Fruit fly (Drosophila melanogaster) whole organism, prepupa: ENCODE results near the gene CG16825.

Source experiments
- Blimp-1 ChIP-seq: fragments of 200-800 bp; sonication (Bioruptor generic); optimal IDR thresholded peaks from 3 replicates; lab custom pipeline; 2017; ENCODE audit warnings: missing biosample characterization, missing genetic modification characterization, mild to moderate bottlenecking, moderate library complexity, missing genetic modification reagents
- CG10631 ChIP-seq: fragments of 200-800 bp; sonication (Bioruptor generic); optimal IDR thresholded peaks from 2 replicates; lab custom pipeline; 2016; ENCODE audit warnings: missing biosample characterization, missing genetic modification characterization
- CG10669 ChIP-seq: fragments of 200-800 bp; sonication (Bioruptor generic); optimal IDR thresholded peaks from 3 replicates; lab custom pipeline; 2018; ENCODE audit warnings: missing biosample characterization, mild to moderate bottlenecking, missing genetic modification characterization, moderate library complexity
- CG15336 ChIP-seq: fragments of 200-800 bp; sonication (Bioruptor generic); IDR thresholded peaks from 2 replicates; pipeline ENCODE4 v1.3.6; 2022; ENCODE audit warnings: missing biosample characterization, missing genetic modification characterization
- CG32006 ChIP-seq: fragments of 200-800 bp; sonication (Bioruptor generic); optimal IDR thresholded peaks from 3 replicates; lab custom pipeline; 2017; ENCODE audit warnings: missing biosample characterization, mild to moderate bottlenecking, missing genetic modification characterization
- CG34406 ChIP-seq: fragments of 200-800 bp; sonication (Bioruptor generic); optimal IDR thresholded peaks from 3 replicates; lab custom pipeline; 2016; ENCODE audit warnings: missing biosample characterization, missing genetic modification characterization
- CG4318 ChIP-seq: fragments of 200-800 bp; sonication (Bioruptor generic); optimal IDR thresholded peaks from 3 replicates; lab custom pipeline; 2017; ENCODE audit warnings: missing biosample characterization, mild to moderate bottlenecking, missing genetic modification characterization
- CG6163 ChIP-seq: fragments of 200-800 bp; sonication (Bioruptor generic); IDR thresholded peaks from 3 replicates; pipeline ENCODE4 v1.3.6; 2022; ENCODE audit warnings: missing biosample characterization, missing genetic modification characterization
- CG6792 ChIP-seq: fragments of 200-800 bp; sonication (Bioruptor generic); optimal IDR thresholded peaks from 3 replicates; lab custom pipeline; 2016; ENCODE audit warnings: missing biosample characterization, missing genetic modification characterization
- CG6808 ChIP-seq: fragments of 200-800 bp; sonication (Bioruptor generic); optimal IDR thresholded peaks from 3 replicates; lab custom pipeline; 2017; ENCODE audit warnings: missing biosample characterization, missing genetic modification characterization, mild to moderate bottlenecking, moderate library complexity, missing genetic modification reagents
- CG6854 ChIP-seq: fragments of 200-800 bp; sonication (Bioruptor generic); optimal IDR thresholded peaks from 2 replicates; lab custom pipeline; 2017; ENCODE audit warnings: missing biosample characterization, mild to moderate bottlenecking, missing genetic modification characterization
- CG7368 ChIP-seq: fragments of 200-800 bp; sonication (Bioruptor generic); optimal IDR thresholded peaks from 3 replicates; lab custom pipeline; 2016; ENCODE audit warnings: missing biosample characterization, missing genetic modification characterization
- CG8119 ChIP-seq: fragments of 200-800 bp; sonication (Bioruptor generic); IDR thresholded peaks from 3 replicates; pipeline ENCODE4 v1.3.6; 2022; ENCODE audit warnings: missing biosample characterization, missing genetic modification characterization
- CG8632 ChIP-seq: fragments of 200-800 bp; sonication (Bioruptor generic); optimal IDR thresholded peaks from 3 replicates; lab custom pipeline; 2016; ENCODE audit warnings: missing biosample characterization, missing genetic modification characterization
- CG9139 ChIP-seq: fragments of 200-800 bp; sonication (Bioruptor generic); optimal IDR thresholded peaks from 3 replicates; lab custom pipeline; 2017; ENCODE audit warnings: missing biosample characterization, mild to moderate bottlenecking, missing genetic modification characterization
- Eip75B ChIP-seq: fragments of 200-800 bp; sonication (Bioruptor generic); optimal IDR thresholded peaks from 3 replicates; lab custom pipeline; 2016; ENCODE audit warnings: missing biosample characterization, missing genetic modification characterization
- Eip78C ChIP-seq: fragments of 200-800 bp; sonication (Bioruptor generic); peaks from one replicate; lab custom pipeline; 2016; ENCODE audit warnings: missing biosample characterization, missing genetic modification characterization
- Eip93F ChIP-seq: fragments of 200-800 bp; sonication (Bioruptor generic); optimal IDR thresholded peaks from 2 replicates; lab custom pipeline; 2016; ENCODE audit warnings: missing biosample characterization, mild to moderate bottlenecking, missing genetic modification characterization
- Ets96B ChIP-seq: fragments of 200-800 bp; optimal IDR thresholded peaks from 2 replicates; lab custom pipeline; 2019; ENCODE audit warnings: missing biosample characterization, mild to moderate bottlenecking, missing genetic modification characterization, moderate library complexity
- Gug ChIP-seq: fragments of 200-800 bp; sonication (Bioruptor generic); IDR thresholded peaks from 2 replicates; pipeline ENCODE4 v1.3.6; 2022; ENCODE audit warnings: missing biosample characterization, missing genetic modification characterization
- Hr38 ChIP-seq: sonication (Bioruptor generic); optimal IDR thresholded peaks from 2 replicates; lab custom pipeline; 2016; ENCODE audit warnings: missing biosample characterization, missing genetic modification characterization
- Hr4 ChIP-seq: fragments of 200-800 bp; sonication (Bioruptor generic); optimal IDR thresholded peaks from 3 replicates; lab custom pipeline; 2016; ENCODE audit warnings: missing biosample characterization, missing genetic modification characterization
- Lpt ChIP-seq: fragments of 200-800 bp; sonication (Bioruptor generic); optimal IDR thresholded peaks from 3 replicates; lab custom pipeline; 2016; ENCODE audit warnings: missing biosample characterization, missing genetic modification characterization
- Met ChIP-seq: fragments of 200-800 bp; sonication (Bioruptor generic); optimal IDR thresholded peaks from 3 replicates; lab custom pipeline; 2016; ENCODE audit warnings: missing biosample characterization, missing genetic modification characterization
- OdsH ChIP-seq: fragments of 200-800 bp; sonication (Bioruptor generic); optimal IDR thresholded peaks from 3 replicates; lab custom pipeline; 2016; ENCODE audit warnings: missing biosample characterization, missing genetic modification characterization
- Smox ChIP-seq: fragments of 200-800 bp; sonication (Bioruptor generic); optimal IDR thresholded peaks from 3 replicates; lab custom pipeline; 2016; ENCODE audit warnings: missing biosample characterization, missing genetic modification characterization
- Sox102F ChIP-seq: fragments of 200-800 bp; sonication (Bioruptor generic); optimal IDR thresholded peaks from 2 replicates; lab custom pipeline; 2016; ENCODE audit warnings: missing biosample characterization, mild to moderate bottlenecking, missing genetic modification characterization
- Sox14 ChIP-seq: fragments of 200-800 bp; sonication (Bioruptor generic); optimal IDR thresholded peaks from 3 replicates; lab custom pipeline; 2016; ENCODE audit warnings: missing biosample characterization, missing genetic modification characterization
- Sox15 ChIP-seq: fragments of 200-800 bp; sonication (Bioruptor generic); optimal IDR thresholded peaks from 3 replicates; lab custom pipeline; 2016; ENCODE audit warnings: missing biosample characterization, missing genetic modification characterization
- achi ChIP-seq: fragments of 200-800 bp; sonication (Bioruptor generic); optimal IDR thresholded peaks from 3 replicates; lab custom pipeline; 2016; ENCODE audit warnings: missing biosample characterization, missing genetic modification characterization
- eg ChIP-seq: fragments of 200-800 bp; sonication (Bioruptor generic); IDR thresholded peaks from 3 replicates; pipeline ENCODE4 v1.3.6; 2022; ENCODE audit warnings: missing biosample characterization, missing genetic modification characterization
- esn ChIP-seq: fragments of 200-800 bp; sonication (Bioruptor generic); optimal IDR thresholded peaks from 2 replicates; lab custom pipeline; 2016; ENCODE audit warnings: missing biosample characterization, mild to moderate bottlenecking, missing genetic modification characterization, moderate library complexity
- fd85E ChIP-seq: fragments of 200-800 bp; sonication (Bioruptor generic); optimal IDR thresholded peaks from 3 replicates; lab custom pipeline; 2016; ENCODE audit warnings: missing biosample characterization, missing genetic modification characterization
- fkh ChIP-seq: fragments of 200-800 bp; sonication (Bioruptor generic); optimal IDR thresholded peaks from 3 replicates; lab custom pipeline; 2017; ENCODE audit warnings: missing biosample characterization, mild to moderate bottlenecking, missing genetic modification characterization, moderate library complexity
- lz ChIP-seq: fragments of 200-800 bp; sonication (Bioruptor generic); optimal IDR thresholded peaks from 3 replicates; lab custom pipeline; 2016; ENCODE audit warnings: missing biosample characterization, missing genetic modification characterization
- net ChIP-seq: fragments of 200-800 bp; sonication (Bioruptor generic); optimal IDR thresholded peaks from 3 replicates; lab custom pipeline; 2016; ENCODE audit warnings: missing biosample characterization, missing genetic modification characterization
- pdm3 ChIP-seq: fragments of 200-800 bp; sonication (Bioruptor generic); optimal IDR thresholded peaks from 3 replicates; lab custom pipeline; 2016; ENCODE audit warnings: missing biosample characterization, missing genetic modification characterization
- spab ChIP-seq: fragments of 200-800 bp; sonication (Bioruptor generic); optimal IDR thresholded peaks from 2 replicates; lab custom pipeline; 2017; ENCODE audit warnings: missing biosample characterization, mild to moderate bottlenecking, missing genetic modification characterization, missing genetic modification reagents
- ss ChIP-seq, 2 experiments: fragments of 200-800 bp; sonication (Bioruptor generic); optimal IDR thresholded peaks; 2 replicates in 1 of 2; 3 replicates in 1 of 2; lab custom pipeline; 2017 to 2018; ENCODE audit warnings: mild to moderate bottlenecking in 2 of 2, missing biosample characterization in 2 of 2, missing genetic modification characterization in 2 of 2, moderate library complexity in 1 of 2
- vri ChIP-seq: fragments of 200-800 bp; sonication (Bioruptor generic); optimal IDR thresholded peaks from 3 replicates; lab custom pipeline; 2016; ENCODE audit warnings: missing biosample characterization, mild to moderate bottlenecking, missing genetic modification characterization

Gene CG16825

DNA sequence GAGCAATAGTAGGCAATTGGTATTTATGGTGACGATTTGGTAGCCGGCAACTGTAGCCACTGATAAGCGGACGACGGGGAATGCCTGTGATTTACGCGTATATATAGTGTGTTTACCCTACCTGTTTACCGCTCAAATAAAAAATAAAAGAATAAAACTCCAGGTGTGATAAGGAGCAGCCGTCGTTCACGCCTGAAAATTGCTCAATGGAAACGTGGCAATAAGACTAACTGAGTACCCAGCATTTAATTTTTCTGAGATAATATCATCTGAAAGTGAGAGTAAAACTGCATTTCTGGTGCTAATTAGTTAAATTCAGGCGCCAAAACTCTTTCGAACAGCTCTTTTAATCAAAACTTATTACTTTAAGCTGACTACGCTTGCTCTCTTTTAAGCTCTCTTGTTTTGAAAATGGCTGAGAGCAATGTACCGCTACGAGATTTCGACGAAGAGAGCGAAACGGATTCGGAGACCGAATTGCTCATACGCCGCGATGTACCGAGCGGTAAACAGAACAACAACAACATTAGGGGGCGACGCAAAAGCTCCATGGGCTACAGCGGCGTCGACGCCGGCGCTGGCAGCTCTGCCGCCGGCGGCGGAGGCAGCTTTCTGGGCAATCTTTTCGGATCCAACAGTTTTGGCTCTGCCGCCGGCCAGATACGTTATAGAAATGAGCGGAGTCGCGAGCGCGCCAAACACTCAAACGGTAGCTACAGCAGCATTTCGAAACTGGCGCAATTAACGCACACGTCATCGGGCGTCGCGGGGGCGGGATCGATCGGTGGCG, 14.1 kb upstream of the CG16825 start:
- TF ChIP-seq CG10631 (GFP tag; lab: Kevin White, UChicago) (no peak), eg (GFP tag; lab: Robert Waterston, UW) (peak; percentile 62; the same call in 2 of the 3 replicates), ss (GFP tag; optimal IDR thresholded peaks at IDR 0.05; lab: Kevin White, UChicago) (peak in 1 of 2 experiments; percentile 75), CG6792 (GFP tag; lab: Kevin White, UChicago) (peak; percentile 37), Met (GFP tag; lab: Kevin White, UChicago) (peak; percentile 38), CG6808 (GFP tag; lab: Kevin White, UChicago) (peak; percentile 7), CG9139 (peak; percentile 55), Sox102F (peak; percentile 38), Eip93F (GFP tag; lab: Kevin White, UChicago) (no peak), Sox14 (GFP tag; lab: Kevin White, UChicago) (no peak), CG32006 (peak; percentile 20), lz (GFP tag; lab: Kevin White, UChicago) (no peak), OdsH (GFP tag; lab: Kevin White, UChicago) (peak; percentile 8), CG34406 (GFP tag; lab: Kevin White, UChicago) (peak; percentile 55), CG15336 (GFP tag; lab: Robert Waterston, UW) (peak; percentile 11), CG6163 (GFP tag; lab: Robert Waterston, UW) (peak; percentile 67; the same call in 2 of the 3 replicates), Lpt (GFP tag; lab: Kevin White, UChicago) (peak; percentile 22), fd85E (no peak), CG10669 (peak; percentile 27), Blimp-1 (GFP tag; lab: Kevin White, UChicago) (peak; percentile 84), vri (GFP tag; lab: Kevin White, UChicago) (peak; percentile 54), net (GFP tag; lab: Kevin White, UChicago) (peak; percentile 56), Ets96B (tag; lab: Kevin White, UChicago) (no peak), CG6854 (GFP tag; lab: Kevin White, UChicago) (peak; percentile 61), fkh (GFP tag; lab: Kevin White, UChicago) (peak; percentile 97), achi (GFP tag; lab: Kevin White, UChicago) (peak; percentile 35), spab (GFP tag; lab: Kevin White, UChicago) (peak; percentile 34), Sox15 (GFP tag; lab: Kevin White, UChicago) (no peak), CG8632 (peak; percentile 58), CG4318 (GFP tag; lab: Kevin White, UChicago) (no peak), Eip78C (GFP tag; lab: Kevin White, UChicago) (peak; percentile 51), CG7368 (GFP tag; lab: Kevin White, UChicago) (peak; percentile 19), Eip75B (GFP tag; lab: Kevin White, UChicago) (no peak), Hr38 (GFP tag; lab: Kevin White, UChicago) (no peak), Smox (GFP tag; lab: Kevin White, UChicago) (peak; percentile 30)

DNA sequence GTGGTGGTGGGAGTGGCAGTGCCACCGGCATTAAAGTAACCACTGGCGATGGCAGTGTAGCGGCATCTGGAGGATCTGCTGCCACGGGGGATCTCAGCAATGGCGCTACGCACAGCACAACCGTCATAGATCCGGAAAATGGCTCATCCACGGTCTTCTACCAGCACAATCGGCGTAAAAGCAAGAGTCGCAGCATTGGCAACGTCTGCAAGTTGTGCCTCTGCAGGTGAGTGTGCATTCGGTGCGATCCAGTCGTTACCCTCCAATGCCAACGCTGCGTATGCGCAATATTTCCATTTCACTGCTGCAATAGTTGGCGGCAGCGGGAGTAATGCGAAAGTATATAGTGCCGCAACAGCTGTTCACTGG, 13.5 kb upstream of the CG16825 start:
- no peak for TF ChIP-seq Lpt (GFP tag; lab: Kevin White, UChicago)
- TF ChIP-seq CG32006: peak; percentile 65
- TF ChIP-seq pdm3 (GFP tag; lab: Kevin White, UChicago): peak; percentile 5
- 0 out of 3 replicates have a peak, but pooled peaks have one; percentile 49 for TF ChIP-seq CG6163 (GFP tag; lab: Robert Waterston, UW)
- peak; percentile 39; the same call in 1 of the 2 replicates for TF ChIP-seq Gug (GFP tag; lab: Robert Waterston, UW)
- TF ChIP-seq esn (GFP tag; lab: Kevin White, UChicago): no peak
- TF ChIP-seq eg (GFP tag; lab: Robert Waterston, UW): peak; percentile 73; the same call in 1 of the 3 replicates
- no peak for TF ChIP-seq CG6792 (GFP tag; lab: Kevin White, UChicago)
- 0 out of 3 replicates have a peak, but pooled peaks have one; percentile 52 for TF ChIP-seq CG8119 (GFP tag; lab: Robert Waterston, UW)
- TF ChIP-seq Hr4: peak; percentile 12
